Worm (Caenorhabditis elegans) whole organism, L4 larva: Measurements from ENCODE around the gene ZK1321.4.
A peak's percentile ranks its signal among the peaks of the same experiment; 100 is the strongest.

Experiments used
- D1046.2 ChIP-seq: fragments of 200-800 bp; sonication (Bioruptor generic); IDR thresholded peaks from 2 replicates; pipeline ENCODE4 v1.3.6; 2022; ENCODE audit warnings: missing genetic modification characterization, missing compliant biosample characterization
- F10B5.3 ChIP-seq: sonication (generic microtip); optimal IDR thresholded peaks from 2 replicates; lab custom pipeline; 2016; ENCODE audit warnings: mild to moderate bottlenecking, missing genetic modification characterization, missing compliant biosample characterization
- F26F4.8 ChIP-seq: fragments of 200-800 bp; sonication (Bioruptor generic); conservative IDR thresholded peaks from 2 replicates; pipeline ENCODE4 v1.3.6; 2022; ENCODE audit warnings: missing genetic modification characterization, missing compliant biosample characterization
- F37D6.2 ChIP-seq: sonication (generic microtip); optimal IDR thresholded peaks from 2 replicates; lab custom pipeline; 2016; ENCODE audit warnings: mild to moderate bottlenecking, missing genetic modification characterization, missing compliant biosample characterization
- F49E8.2 ChIP-seq: sonication (generic microtip); optimal IDR thresholded peaks from 2 replicates; lab custom pipeline; 2016; ENCODE audit warnings: missing compliant biosample characterization, mild to moderate bottlenecking, missing genetic modification characterization, borderline replicate concordance
- aha-1 ChIP-seq: fragments of 150-350 bp; peaks from one replicate; lab custom pipeline; 2014; ENCODE audit warnings: missing biosample characterization, missing genetic modification characterization
- aly-2 ChIP-seq: sonication (generic microtip); optimal IDR thresholded peaks from 2 replicates; lab custom pipeline; 2018; ENCODE audit warnings: missing biosample characterization, missing genetic modification characterization
- ama-1 ChIP-seq: fragments of 150-350 bp; optimal IDR thresholded peaks from 2 replicates; lab custom pipeline; 2014; ENCODE audit warnings: inconsistent platforms, mixed read lengths
- arid-1 ChIP-seq: fragments of 200-800 bp; sonication (Bioruptor generic); conservative IDR thresholded peaks from 2 replicates; pipeline ENCODE4 v1.3.6; 2022; ENCODE audit warnings: missing genetic modification reagents, missing genetic modification characterization, missing compliant biosample characterization
- attf-4 ChIP-seq: sonication (generic microtip); optimal IDR thresholded peaks from 3 replicates; lab custom pipeline; 2017; ENCODE audit warnings: missing biosample characterization, missing genetic modification characterization
- ceh-44 ChIP-seq: fragments of 200-800 bp; sonication (Bioruptor generic); IDR thresholded peaks from 2 replicates; pipeline ENCODE4 v1.3.6; 2022; ENCODE audit warnings: missing genetic modification reagents, missing genetic modification characterization, missing compliant biosample characterization
- ceh-62 ChIP-seq: sonication (generic microtip); optimal IDR thresholded peaks from 2 replicates; lab custom pipeline; 2017; ENCODE audit warnings: missing biosample characterization, missing genetic modification characterization
- ces-1 ChIP-seq: fragments of 150-350 bp; sonication (generic microtip); optimal IDR thresholded peaks from 4 replicates; lab custom pipeline; 2014; ENCODE audit warnings: missing biosample characterization, missing genetic modification reagents, missing genetic modification characterization
- ctbp-1 ChIP-seq: fragments of 200-800 bp; sonication (Bioruptor generic); IDR thresholded peaks from 2 replicates; pipeline ENCODE4 v1.3.6; 2022; ENCODE audit warnings: missing genetic modification reagents, missing genetic modification characterization, missing compliant biosample characterization
- dmd-8 ChIP-seq: fragments of 200-800 bp; sonication (Bioruptor generic); IDR thresholded peaks from 2 replicates; pipeline ENCODE4 v1.3.6; 2022; ENCODE audit warnings: missing genetic modification characterization, missing compliant biosample characterization
- dmd-9 ChIP-seq: fragments of 200-800 bp; sonication (Bioruptor generic); IDR thresholded peaks from 2 replicates; pipeline ENCODE4 v1.3.6; 2022; ENCODE audit warnings: missing genetic modification reagents, missing genetic modification characterization, missing compliant biosample characterization
- dpl-1 ChIP-seq: fragments of 150-350 bp; optimal IDR thresholded peaks from 2 replicates; lab custom pipeline; 2014; ENCODE audit warnings: missing biosample characterization, missing genetic modification reagents, missing genetic modification characterization
- dve-1 ChIP-seq: sonication (generic microtip); optimal IDR thresholded peaks from 2 replicates; lab custom pipeline; 2017; ENCODE audit warnings: antibody characterized with exemption, mild to moderate bottlenecking, missing genetic modification characterization, missing compliant biosample characterization; ENCODE audit not compliant: insufficient read depth
- egl-27 ChIP-seq: sonication (generic microtip); optimal IDR thresholded peaks from 3 replicates; lab custom pipeline; 2017; ENCODE audit warnings: missing biosample characterization, missing genetic modification reagents, missing genetic modification characterization
- fkh-10 ChIP-seq: fragments of 150-350 bp; optimal IDR thresholded peaks from 2 replicates; lab custom pipeline; 2014; ENCODE audit warnings: missing biosample characterization, missing genetic modification reagents, missing genetic modification characterization
- hif-1 ChIP-seq, 2 experiments: sonication (generic microtip); optimal IDR thresholded peaks; 2 replicates each; lab custom pipeline; 2016 to 2017; ENCODE audit warnings: missing compliant biosample characterization in 2 of 2, missing genetic modification characterization in 2 of 2, missing genetic modification reagents in 2 of 2, missing genotype in 2 of 2, mild to moderate bottlenecking in 1 of 2
- hmg-1.1 ChIP-seq: fragments of 200-800 bp; sonication (Bioruptor generic); IDR thresholded peaks from 2 replicates; pipeline ENCODE4 v1.3.6; 2022; ENCODE audit warnings: missing genetic modification reagents, missing genetic modification characterization, missing compliant biosample characterization
- lim-7 ChIP-seq: fragments of 200-800 bp; sonication (Bioruptor generic); IDR thresholded peaks from 2 replicates; pipeline ENCODE4 v1.3.6; 2022; ENCODE audit warnings: missing genetic modification characterization, missing compliant biosample characterization
- lsy-2 ChIP-seq, 2 experiments: fragments of 150-350 bp in 1 of 2; sonication (generic microtip) in 1 of 2; optimal IDR thresholded peaks; 2 replicates each; lab custom pipeline; 2014 to 2017; ENCODE audit warnings: missing biosample characterization in 2 of 2, missing genetic modification characterization in 2 of 2
- madf-5 ChIP-seq, 2 experiments: fragments of 200-800 bp; sonication (Bioruptor generic); IDR thresholded peaks; 2 replicates each; pipeline ENCODE4 v1.3.6; 2022; ENCODE audit warnings: missing compliant biosample characterization in 2 of 2, missing genetic modification characterization in 2 of 2
- madf-9 ChIP-seq: fragments of 200-800 bp; sonication (Bioruptor generic); conservative IDR thresholded peaks from 2 replicates; pipeline ENCODE4 v1.3.6; 2022; ENCODE audit warnings: missing genetic modification reagents, missing genetic modification characterization, missing compliant biosample characterization
- mep-1 ChIP-seq: fragments of 150-350 bp; sonication (generic microtip); optimal IDR thresholded peaks from 3 replicates; lab custom pipeline; 2014; ENCODE audit warnings: missing biosample characterization, missing genetic modification characterization
- mes-2 ChIP-seq: sonication (generic microtip); optimal IDR thresholded peaks from 2 replicates; lab custom pipeline; 2016; ENCODE audit warnings: missing genotype, mild to moderate bottlenecking, missing genetic modification characterization, missing compliant biosample characterization; ENCODE audit not compliant: poor library complexity, severe bottlenecking
- nhr-10 ChIP-seq: fragments of 150-350 bp; optimal IDR thresholded peaks from 2 replicates; lab custom pipeline; 2014; ENCODE audit warnings: missing biosample characterization, missing genetic modification characterization
- nhr-102 ChIP-seq: sonication (generic microtip); optimal IDR thresholded peaks from 2 replicates; lab custom pipeline; 2016; ENCODE audit warnings: mild to moderate bottlenecking, missing genetic modification characterization, moderate library complexity, missing compliant biosample characterization
- nhr-11 ChIP-seq: fragments of 150-350 bp; optimal IDR thresholded peaks from 2 replicates; lab custom pipeline; 2014; ENCODE audit warnings: missing biosample characterization, missing genetic modification characterization
- nhr-111 ChIP-seq: fragments of 200-800 bp; sonication (Bioruptor generic); optimal IDR thresholded peaks from 2 replicates; lab custom pipeline; 2018; ENCODE audit warnings: mild to moderate bottlenecking, missing genetic modification characterization, missing compliant biosample characterization
- nhr-28 ChIP-seq: fragments of 150-350 bp; optimal IDR thresholded peaks from 2 replicates; lab custom pipeline; 2014; ENCODE audit warnings: missing biosample characterization, missing genetic modification characterization
- nhr-41 ChIP-seq: fragments of 200-800 bp; sonication (Bioruptor generic); IDR thresholded peaks from 2 replicates; pipeline ENCODE4 v1.3.6; 2022; ENCODE audit warnings: missing genetic modification reagents, missing genetic modification characterization, missing compliant biosample characterization
- nhr-6 ChIP-seq: fragments of 150-350 bp; optimal IDR thresholded peaks from 2 replicates; lab custom pipeline; 2014; ENCODE audit warnings: missing biosample characterization, missing genetic modification characterization
- rbr-2 ChIP-seq: sonication (generic microtip); optimal IDR thresholded peaks from 2 replicates; lab custom pipeline; 2016; ENCODE audit warnings: missing genotype, missing genetic modification characterization, missing compliant biosample characterization
- sdz-12 ChIP-seq: fragments of 200-800 bp; sonication (Bioruptor generic); optimal IDR thresholded peaks from 2 replicates; lab custom pipeline; 2018; ENCODE audit warnings: mild to moderate bottlenecking, missing genetic modification characterization, missing compliant biosample characterization
- set-16 ChIP-seq: fragments of 200-800 bp; sonication (Bioruptor generic); IDR thresholded peaks from 2 replicates; pipeline ENCODE4 v1.3.6; 2022; ENCODE audit warnings: missing genetic modification reagents, missing genetic modification characterization, missing compliant biosample characterization
- skn-1 ChIP-seq: fragments of 150-350 bp; optimal IDR thresholded peaks from 2 replicates; lab custom pipeline; 2014; ENCODE audit warnings: missing biosample characterization, missing genetic modification characterization
- snpc-4 ChIP-seq: fragments of 150-350 bp; optimal IDR thresholded peaks from 2 replicates; lab custom pipeline; 2014; ENCODE audit warnings: missing biosample characterization, missing genetic modification characterization
- spr-3 ChIP-seq: fragments of 200-800 bp; sonication (Bioruptor generic); optimal IDR thresholded peaks from 2 replicates; lab custom pipeline; 2018; ENCODE audit warnings: mild to moderate bottlenecking, missing genetic modification characterization, missing compliant biosample characterization
- unc-130 ChIP-seq: sonication (generic microtip); optimal IDR thresholded peaks from 2 replicates; lab custom pipeline; 2016; ENCODE audit warnings: missing genetic modification reagents, missing genetic modification characterization, missing compliant biosample characterization
- unc-39 ChIP-seq: sonication (generic microtip); optimal IDR thresholded peaks from 2 replicates; lab custom pipeline; 2017; ENCODE audit warnings: missing biosample characterization, missing genetic modification characterization
- vab-7 ChIP-seq: fragments of 200-800 bp; sonication (Bioruptor generic); IDR thresholded peaks from 2 replicates; pipeline ENCODE4 v1.3.6; 2022; ENCODE audit warnings: missing genetic modification reagents, missing genetic modification characterization, missing compliant biosample characterization
- zfp-2 ChIP-seq: sonication (generic microtip); optimal IDR thresholded peaks from 2 replicates; lab custom pipeline; 2016; ENCODE audit warnings: mild to moderate bottlenecking, missing genetic modification characterization, missing compliant biosample characterization
- zfp-3 ChIP-seq: fragments of 200-800 bp; sonication (Bioruptor generic); conservative IDR thresholded peaks from 2 replicates; pipeline ENCODE4 v1.3.6; 2022; ENCODE audit warnings: missing genetic modification reagents, missing genetic modification characterization, missing compliant biosample characterization
- zip-11 ChIP-seq: fragments of 200-800 bp; sonication (Bioruptor generic); IDR thresholded peaks from 2 replicates; pipeline ENCODE4 v1.3.6; 2022; ENCODE audit warnings: missing genetic modification characterization, missing compliant biosample characterization
- ztf-11 ChIP-seq: fragments of 150-350 bp; optimal IDR thresholded peaks from 2 replicates; lab custom pipeline; 2014; ENCODE audit warnings: missing biosample characterization, missing genetic modification characterization
- ztf-7 ChIP-seq: fragments of 150-350 bp; optimal IDR thresholded peaks from 2 replicates; lab custom pipeline; 2014; ENCODE audit warnings: missing biosample characterization, missing genetic modification characterization

Gene ZK1321.4

DNA sequence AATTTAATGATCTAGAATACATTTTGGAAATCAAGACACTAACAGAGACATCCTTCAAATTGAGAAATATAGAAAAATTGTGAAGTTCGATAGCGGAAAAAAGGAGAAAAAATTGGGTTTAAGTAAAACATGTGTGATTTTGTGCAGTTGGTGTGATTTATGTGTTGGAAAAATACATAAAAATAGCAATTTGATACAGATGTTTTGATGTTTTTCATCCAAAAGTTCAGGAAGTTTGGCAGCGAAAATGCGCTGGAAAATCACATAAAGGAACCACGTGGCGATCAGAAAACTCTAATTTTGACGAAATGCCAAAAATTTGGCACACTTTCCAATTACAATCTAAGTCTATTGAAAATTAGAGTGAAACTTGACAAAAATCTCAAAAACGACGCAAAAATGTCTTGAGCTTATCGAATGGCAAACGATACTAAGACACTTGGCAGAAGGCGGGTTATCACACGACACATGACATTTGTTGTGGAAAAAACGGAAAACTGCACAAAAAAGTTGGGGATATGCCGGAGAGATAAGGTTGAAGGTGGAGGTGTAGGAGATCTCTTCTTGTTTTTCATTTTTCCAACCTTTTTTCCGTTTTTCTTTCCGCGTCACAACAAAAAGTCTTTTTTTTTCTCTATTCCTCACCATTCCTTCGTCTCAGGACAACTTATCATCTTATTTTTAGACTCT lies at the start of gene ZK1321.4:
Gene ZK1321.4 (minus strand): TSS at position 51 of the 690 bp plus-strand sequence.
- TF ChIP-seq ceh-62 (tag; lab: Kevin White, UChicago), result no peak
- TF ChIP-seq nhr-11, result peak; percentile 12
- TF ChIP-seq mep-1 (tag; lab: Kevin White, UChicago), result no peak
- no peak for TF ChIP-seq mes-2 (tag; lab: Kevin White, UChicago)
- TF ChIP-seq rbr-2 (tag; lab: Kevin White, UChicago), result no peak
- TF ChIP-seq nhr-102 (tag; lab: Kevin White, UChicago), result no peak
- no peak for TF ChIP-seq egl-27 (tag; lab: Kevin White, UChicago)
- TF ChIP-seq, all 104 proteins: peak for 1

DNA sequence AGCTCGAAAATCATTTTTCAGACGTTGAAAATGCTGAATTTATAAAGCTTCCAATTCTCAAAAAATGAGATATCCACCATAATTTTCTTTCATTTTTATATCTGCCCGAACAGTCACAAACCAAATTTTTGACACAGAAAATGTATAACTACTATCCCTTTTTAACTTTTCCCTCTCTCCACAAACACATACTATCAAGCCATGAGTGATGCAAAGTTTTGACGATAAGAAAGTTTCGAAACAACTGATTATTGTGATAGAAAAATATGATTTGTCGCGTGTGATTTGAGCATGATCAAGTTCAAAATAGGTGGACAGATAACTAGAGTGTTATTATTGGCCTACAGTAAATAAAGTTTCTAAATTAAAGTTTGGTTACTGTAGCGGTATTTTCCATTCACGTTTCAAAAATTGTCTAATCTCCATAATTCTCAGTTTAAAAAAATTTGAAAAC lies 33.8 kb upstream of the ZK1321.4 start, which contains the start of gene cyp-13A8:
Gene cyp-13A8 (minus strand): TSS at position 51 of the 454 bp plus-strand sequence.
- TF ChIP-seq nhr-41 (no peak), aly-2 (tag; lab: Kevin White, UChicago) (no peak), ctbp-1 (GFP tag; lab: Robert Waterston, UW) (no peak), ces-1 (GFP tag; lab: Kevin White, UChicago) (no peak), snpc-4 (tag; lab: Kevin White, UChicago) (no peak), nhr-6 (tag; lab: Kevin White, UChicago) (no peak), ama-1 (lab: Kevin White, UChicago) (no peak), nhr-28 (tag; lab: Kevin White, UChicago) (peak; percentile 78), dpl-1 (GFP tag; lab: Kevin White, UChicago) (no peak), mes-2 (tag; lab: Kevin White, UChicago) (no peak), nhr-111 (GFP tag; lab: Kevin White, UChicago) (no peak), F10B5.3 (tag; lab: Kevin White, UChicago) (no peak), D1046.2 (GFP tag; lab: Robert Waterston, UW) (no peak), fkh-10 (GFP tag; lab: Kevin White, UChicago) (no peak), madf-9 (GFP tag; lab: Robert Waterston, UW) (no peak), ztf-7 (tag; lab: Kevin White, UChicago) (no peak), hif-1 (tag; optimal IDR thresholded peaks at IDR 0.05; lab: Kevin White, UChicago) (no peak), dmd-8 (GFP tag; lab: Robert Waterston, UW) (no peak), zfp-3 (GFP tag; lab: Robert Waterston, UW) (no peak), set-16 (GFP tag; lab: Robert Waterston, UW) (no peak), hmg-1.1 (no peak), F49E8.2 (no peak), ceh-44 (GFP tag; lab: Robert Waterston, UW) (no peak), unc-39 (tag; lab: Kevin White, UChicago) (no peak), nhr-102 (tag; lab: Kevin White, UChicago) (peak; percentile 93), ztf-11 (tag; lab: Kevin White, UChicago) (no peak), dve-1 (tag; lab: Kevin White, UChicago) (peak; percentile 68), mep-1 (tag; lab: Kevin White, UChicago) (no peak), lim-7 (GFP tag; lab: Robert Waterston, UW) (no peak), F37D6.2 (tag; lab: Kevin White, UChicago) (no peak), aha-1 (tag; lab: Kevin White, UChicago) (peak; percentile 38), dmd-9 (GFP tag; lab: Robert Waterston, UW) (no peak), attf-4 (no peak), nhr-11 (no peak), unc-130 (GFP tag; lab: Kevin White, UChicago) (no peak), zfp-2 (tag; lab: Kevin White, UChicago) (no peak), spr-3 (no peak), sdz-12 (GFP tag; lab: Kevin White, UChicago) (no peak), arid-1 (no peak), nhr-10 (no peak), vab-7 (GFP tag; lab: Robert Waterston, UW) (no peak), zip-11 (no peak), skn-1 (no peak), F26F4.8 (GFP tag; lab: Robert Waterston, UW) (no peak), lsy-2 (tag; optimal IDR thresholded peaks at IDR 0.05; lab: Kevin White, UChicago) (no peak), madf-5 (GFP tag; IDR thresholded peaks at IDR 0.05; lab: Robert Waterston, UW) (no peak)
